Worm (Caenorhabditis elegans): Measurements from ENCODE around the gene W04H10.5.
A peak's percentile ranks its signal among the peaks of the same experiment; 100 is the strongest.
"Not testable (repeated sequence)": the region's sequence is repeated elsewhere in the genome, so short reads cannot be mapped to it uniquely, and the experiment has no call there.

Gene W04H10.5

ce11 chrII:587533-587932 is 18.6 kb upstream of the W04H10.5 start, which contains the start of gene fbxb-34:
Gene fbxb-34 (plus strand): TSS chrII:587833.
- TF ChIP-seq lin-39 (tag; optimal IDR thresholded peaks at IDR 0.05) (no peak), ztf-1 (GFP tag; conservative IDR thresholded peaks at IDR 0.05) (no peak), lin-11 (tag; optimal IDR thresholded peaks at IDR 0.05) (no peak), unc-39 (tag; optimal IDR thresholded peaks at IDR 0.05) (no peak), unc-55 (GFP tag; optimal IDR thresholded peaks at IDR 0.05) (no peak), mbf-1 (tag; optimal IDR thresholded peaks at IDR 0.05) (no peak), nhr-77 (tag; optimal IDR thresholded peaks at IDR 0.05) (no peak), ama-1 (optimal IDR thresholded peaks at IDR 0.05) (no peak), ztf-4 (tag; optimal IDR thresholded peaks at IDR 0.05) (no peak), nhr-129 (tag; optimal IDR thresholded peaks at IDR 0.05) (no peak), C34F6.9 (tag; optimal IDR thresholded peaks at IDR 0.05) (no peak), nhr-6 (tag; optimal IDR thresholded peaks at IDR 0.05) (no peak), sma-3 (GFP tag; optimal IDR thresholded peaks at IDR 0.05) (no peak), elt-1 (tag; optimal IDR thresholded peaks at IDR 0.05) (no peak), mdl-1 (tag; optimal IDR thresholded peaks at IDR 0.05) (no peak), elt-3 (tag; optimal IDR thresholded peaks at IDR 0.05) (no peak), nhr-11 (tag; optimal IDR thresholded peaks at IDR 0.05) (no peak)

- TF ChIP-seq unc-55 (GFP tag; optimal IDR thresholded peaks at IDR 0.05): no peak
These were observed 15.0 kb upstream of the W04H10.5 start, which contains the start of gene W08F4.10 for ce11 chrII:591110-591509. Gene W08F4.10 (minus strand): TSS chrII:591210.

- TF ChIP-seq elt-1, nhr-11, dmd-4 (tag; optimal IDR thresholded peaks at IDR 0.05): not testable (repeated sequence)
These were observed 12.9 kb upstream of the W04H10.5 start, which contains the start of gene W08F4.1 for ce11 chrII:593221-593620. Gene W08F4.1 (plus strand): TSS chrII:593521.

ce11 chrII:596702-597101 is 9.4 kb upstream of the W04H10.5 start:
- TF ChIP-seq ceh-16 (tag; optimal IDR thresholded peaks at IDR 0.05) (no peak), unc-55 (GFP tag; optimal IDR thresholded peaks at IDR 0.05) (no peak), alr-1 (tag; optimal IDR thresholded peaks at IDR 0.05) (no peak)

- no peak for TF ChIP-seq blmp-1 (tag; optimal IDR thresholded peaks at IDR 0.05; ENCODE audit: insufficient read depth)
- no peak for TF ChIP-seq ceh-82 (tag; optimal IDR thresholded peaks at IDR 0.05)
- peak; percentile 74 for TF ChIP-seq nhr-129 (tag; optimal IDR thresholded peaks at IDR 0.05)
- TF ChIP-seq alr-1 (tag; optimal IDR thresholded peaks at IDR 0.05): no peak
- TF ChIP-seq F13H6.1 (tag; optimal IDR thresholded peaks at IDR 0.05): no peak
- no peak for TF ChIP-seq ama-1 (optimal IDR thresholded peaks at IDR 0.05)
- TF ChIP-seq gmeb-1 (tag; optimal IDR thresholded peaks at IDR 0.05): peak; percentile 32
- peak; percentile 49 for TF ChIP-seq egl-27 (tag; optimal IDR thresholded peaks at IDR 0.05)
- no peak for TF ChIP-seq sma-3 (GFP tag; optimal IDR thresholded peaks at IDR 0.05)
- TF ChIP-seq ceh-16 (tag; optimal IDR thresholded peaks at IDR 0.05): no peak
- TF ChIP-seq mbf-1 (tag; optimal IDR thresholded peaks at IDR 0.05): no peak
- TF ChIP-seq zag-1 (tag; optimal IDR thresholded peaks at IDR 0.05): no peak
- TF ChIP-seq elt-1 (tag; optimal IDR thresholded peaks at IDR 0.05): no peak
- no peak for TF ChIP-seq unc-62 (GFP tag; optimal IDR thresholded peaks at IDR 0.05)
- no peak for TF ChIP-seq nhr-23 (tag; optimal IDR thresholded peaks at IDR 0.05)
- no peak for TF ChIP-seq nhr-77 (tag; optimal IDR thresholded peaks at IDR 0.05)
- no peak for TF ChIP-seq ztf-4 (tag; optimal IDR thresholded peaks at IDR 0.05)
- no peak for TF ChIP-seq nhr-25 (tag; optimal IDR thresholded peaks at IDR 0.05)
- peak; percentile 10 to 67 for TF ChIP-seq mdl-1 (tag; optimal IDR thresholded peaks at IDR 0.05)
- no peak for TF ChIP-seq nhr-12 (tag; optimal IDR thresholded peaks at IDR 0.05)
- TF ChIP-seq ZK546.5 (tag; optimal IDR thresholded peaks at IDR 0.05): no peak
- no peak for TF ChIP-seq lin-39 (tag; optimal IDR thresholded peaks at IDR 0.05)
- TF ChIP-seq C34F6.9 (tag; optimal IDR thresholded peaks at IDR 0.05): peak; percentile 70
- TF ChIP-seq dmd-4 (tag; optimal IDR thresholded peaks at IDR 0.05): no peak
- no peak for TF ChIP-seq unc-39 (tag; optimal IDR thresholded peaks at IDR 0.05)
- TF ChIP-seq nhr-237 (tag; optimal IDR thresholded peaks at IDR 0.05): no peak
- peak; percentile 21 for TF ChIP-seq mab-5 (tag; optimal IDR thresholded peaks at IDR 0.05)
- TF ChIP-seq peb-1 (tag; optimal IDR thresholded peaks at IDR 0.05): no peak
- TF ChIP-seq crh-2 (tag; optimal IDR thresholded peaks at IDR 0.05): peak; percentile 58
- TF ChIP-seq Y55F3AM.14 (GFP tag; optimal IDR thresholded peaks at IDR 0.05): no peak
- peak; percentile 79 for TF ChIP-seq unc-55 (GFP tag; optimal IDR thresholded peaks at IDR 0.05)
- peak; percentile 78 for TF ChIP-seq sma-9 (GFP tag; optimal IDR thresholded peaks at IDR 0.05)
- TF ChIP-seq sma-9 (tag; optimal IDR thresholded peaks at IDR 0.05): no peak
- TF ChIP-seq R02D3.7 (tag; optimal IDR thresholded peaks at IDR 0.05): no peak
- no peak for TF ChIP-seq nhr-6 (tag; optimal IDR thresholded peaks at IDR 0.05)
- peak in 1 of 2 experiments; percentile 65 for TF ChIP-seq lsy-2 (tag; optimal IDR thresholded peaks at IDR 0.05)
- no peak for TF ChIP-seq aly-2 (tag; optimal IDR thresholded peaks at IDR 0.05)
- no peak for TF ChIP-seq nhr-21 (tag; optimal IDR thresholded peaks at IDR 0.05)
- TF ChIP-seq lin-13 (GFP tag; optimal IDR thresholded peaks at IDR 0.05): no peak
These were observed 4.8 kb upstream of the W04H10.5 start for ce11 chrII:601305-601704.
